Fruit fly (Drosophila melanogaster): ENCODE data around the gene nSyb.

- no peak for TF ChIP-seq CG13624 (GFP tag; optimal IDR thresholded peaks at IDR 0.05)
- TF ChIP-seq grau (tag; optimal IDR thresholded peaks at IDR 0.05), result no peak
- TF ChIP-seq ERR (GFP tag; optimal IDR thresholded peaks at IDR 0.05), result no peak
- TF ChIP-seq CG7372 (GFP tag; IDR thresholded peaks at IDR 0.05), result no peak
- no peak for TF ChIP-seq Atf3 (GFP tag; optimal IDR thresholded peaks at IDR 0.05)
- TF ChIP-seq scrt (GFP tag; optimal IDR thresholded peaks at IDR 0.05), result no peak
- no peak for TF ChIP-seq CG6654 (GFP tag; optimal IDR thresholded peaks at IDR 0.05)
- no peak for TF ChIP-seq Fer2 (tag; optimal IDR thresholded peaks at IDR 0.05)
- no peak for TF ChIP-seq mirr (GFP tag; optimal IDR thresholded peaks at IDR 0.05)
- TF ChIP-seq E2f1 (GFP tag; IDR thresholded peaks at IDR 0.05), result no peak
- no peak for TF ChIP-seq Fer3 (tag; optimal IDR thresholded peaks at IDR 0.05)
- TF ChIP-seq CG1602 (GFP tag; optimal IDR thresholded peaks at IDR 0.05), result no peak
- no peak for TF ChIP-seq psq (GFP tag; optimal IDR thresholded peaks at IDR 0.05)
Observed at dm6 chr3L:1665544-1665943, 28.0 kb upstream of the nSyb start.
